Worm (Caenorhabditis elegans): Measurements from ENCODE around the gene dpy-21.
A peak's percentile ranks its signal among the peaks of the same experiment; 100 is the strongest.

dpy-21 gene

DNA sequence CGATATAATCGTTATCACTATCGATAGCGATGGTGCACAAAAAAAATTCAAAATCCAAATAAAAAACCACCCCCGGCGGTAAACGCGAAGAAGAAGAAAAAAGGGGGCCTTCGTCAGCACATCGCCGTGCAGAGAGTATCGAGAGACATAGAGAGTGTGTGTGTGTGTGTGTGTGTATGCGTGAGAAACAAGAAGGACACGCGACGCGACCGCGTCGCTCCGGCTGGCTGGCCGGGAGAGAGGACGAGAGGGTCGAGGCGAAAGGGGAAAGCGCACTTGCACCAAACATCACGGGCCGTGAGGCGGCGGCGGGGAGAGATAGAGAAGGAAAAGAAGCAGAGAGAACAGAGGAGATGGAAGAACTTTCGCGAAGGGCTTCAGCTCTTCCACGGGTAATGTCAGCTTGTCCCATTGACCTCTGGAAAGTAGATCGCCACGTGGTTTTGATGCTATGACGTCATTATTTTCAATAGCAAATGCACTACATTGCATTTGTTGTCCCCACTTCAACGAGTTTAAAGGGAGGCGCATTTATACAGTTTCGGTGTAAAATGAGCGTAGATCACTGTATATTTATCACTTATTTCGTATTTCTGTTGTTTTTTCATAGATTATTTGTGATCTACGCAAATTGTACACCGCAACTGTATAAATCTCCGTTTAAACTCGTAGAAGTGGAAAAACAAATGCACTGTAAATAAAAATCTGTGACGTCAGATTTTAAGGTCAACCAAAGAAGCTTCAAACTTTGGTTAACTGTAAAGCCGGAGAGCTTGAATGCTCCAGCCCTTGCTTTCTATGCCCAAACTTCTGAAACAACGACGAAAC is 2.4 kb upstream of the dpy-21 start, which contains the start of gene Y59A8B.24 (continued):
- TF ChIP-seq xnd-1 (tag; optimal IDR thresholded peaks at IDR 0.05): no peak
- TF ChIP-seq mxl-1 (tag; optimal IDR thresholded peaks at IDR 0.05): no peak
- peak; percentile 24; the same call in 1 of the 2 replicates for TF ChIP-seq Y56A3A.18 (GFP tag; IDR thresholded peaks at IDR 0.05)
- TF ChIP-seq nfya-1 (tag; optimal IDR thresholded peaks at IDR 0.05; ENCODE audit: borderline replicate concordance, insufficient read depth): no peak
- no peak for TF ChIP-seq madf-8 (GFP tag; conservative IDR thresholded peaks at IDR 0.05)
- no peak for TF ChIP-seq cebp-2 (GFP tag; IDR thresholded peaks at IDR 0.05)
- TF ChIP-seq F49E8.2 (tag; optimal IDR thresholded peaks at IDR 0.05; ENCODE audit: insufficient read depth): no peak
- no peak for TF ChIP-seq F39B2.1 (GFP tag; IDR thresholded peaks at IDR 0.05)
- peak; percentile 65; the same call in 1 of the 2 replicates for TF ChIP-seq Y95B8A.8 (GFP tag; IDR thresholded peaks at IDR 0.05)
- no peak for TF ChIP-seq F37B4.10 (GFP tag; IDR thresholded peaks at IDR 0.05)
- peak; percentile 28; the same call in 1 of the 2 replicates for TF ChIP-seq madf-6 (GFP tag; IDR thresholded peaks at IDR 0.05)
- no peak for TF ChIP-seq rec-8 (tag; optimal IDR thresholded peaks at IDR 0.05)
- TF ChIP-seq cebp-1 (GFP tag; IDR thresholded peaks at IDR 0.05): peak; percentile 71; the same call in 1 of the 2 replicates
- TF ChIP-seq cebp-1 (tag; optimal IDR thresholded peaks at IDR 0.05): peak; percentile 91
- TF ChIP-seq aptf-3 (GFP tag; IDR thresholded peaks at IDR 0.05): no peak
- peak; percentile 95 for TF ChIP-seq K12H6.12 (tag; optimal IDR thresholded peaks at IDR 0.05)
- peak; percentile 97 for TF ChIP-seq nhr-80 (tag; optimal IDR thresholded peaks at IDR 0.05)
- TF ChIP-seq ztf-25 (GFP tag; IDR thresholded peaks at IDR 0.05): peak; percentile 78; the same call in 1 of the 2 replicates
- no peak for TF ChIP-seq tbx-9 (tag; optimal IDR thresholded peaks at IDR 0.05; ENCODE audit: borderline replicate concordance)
- no peak for TF ChIP-seq nhr-120 (GFP tag; IDR thresholded peaks at IDR 0.05)
- no peak for TF ChIP-seq ceh-40 (GFP tag; IDR thresholded peaks at IDR 0.05)
- TF ChIP-seq egl-18 (GFP tag; IDR thresholded peaks at IDR 0.05): no peak
- TF ChIP-seq attf-6 (GFP tag; IDR thresholded peaks at IDR 0.05): peak; percentile 68; the same call in 1 of the 2 replicates
- TF ChIP-seq let-526 (GFP tag; IDR thresholded peaks at IDR 0.05): peak; percentile 81; the same call in 1 of the 2 replicates
- no peak for TF ChIP-seq ceh-58 (GFP tag; IDR thresholded peaks at IDR 0.05)
- TF ChIP-seq ztf-22 (GFP tag; optimal IDR thresholded peaks at IDR 0.05): peak; percentile 94
- TF ChIP-seq chd-7 (tag; optimal IDR thresholded peaks at IDR 0.05): peak; percentile 88
- TF ChIP-seq egrh-3 (GFP tag; IDR thresholded peaks at IDR 0.05): peak; percentile 96
- TF ChIP-seq tbp1 (GFP tag; optimal IDR thresholded peaks at IDR 0.05): peak; percentile 60
- peak; percentile 41 to 75 for TF ChIP-seq let-607 (tag; optimal IDR thresholded peaks at IDR 0.05)
- TF ChIP-seq rpc-1 (optimal IDR thresholded peaks at IDR 0.05): no peak
- TF ChIP-seq rpc-1 (tag; optimal IDR thresholded peaks at IDR 0.05): no peak
- peak; percentile 86 for TF ChIP-seq ztf-26 (tag; optimal IDR thresholded peaks at IDR 0.05)
- TF ChIP-seq nfya-2 (GFP tag; IDR thresholded peaks at IDR 0.05): no peak
- no peak for TF ChIP-seq aptf-2 (GFP tag; conservative IDR thresholded peaks at IDR 0.05)
- no peak for TF ChIP-seq hlh-12 (tag; optimal IDR thresholded peaks at IDR 0.05)
- TF ChIP-seq sdz-38 (tag; optimal IDR thresholded peaks at IDR 0.05): no peak
- TF ChIP-seq T07F8.4 (tag; optimal IDR thresholded peaks at IDR 0.05): peak; percentile 17
- peak; percentile 73 for TF ChIP-seq hmg-1.2 (GFP tag; IDR thresholded peaks at IDR 0.05)
- TF ChIP-seq somi-1 (GFP tag; optimal IDR thresholded peaks at IDR 0.05): peak; percentile 42
- TF ChIP-seq rcor-1 (GFP tag; IDR thresholded peaks at IDR 0.05): peak; percentile 61; the same call in 1 of the 2 replicates
- no peak for TF ChIP-seq ztf-28 (GFP tag; IDR thresholded peaks at IDR 0.05)
- TF ChIP-seq hrde-1 (tag; optimal IDR thresholded peaks at IDR 0.05; ENCODE audit: borderline replicate concordance): no peak
- TF ChIP-seq bed-1 (GFP tag; IDR thresholded peaks at IDR 0.05): 0 out of 2 replicates have a peak, but pooled peaks have one; percentile 43
- peak; percentile 99 for TF ChIP-seq attf-5 (GFP tag; optimal IDR thresholded peaks at IDR 0.05)
- TF ChIP-seq lsl-1 (GFP tag; optimal IDR thresholded peaks at IDR 0.05): peak; percentile 21
- peak; percentile 89 for TF ChIP-seq mcd-1 (GFP tag; IDR thresholded peaks at IDR 0.05)
